Fruit fly (Drosophila melanogaster): ENCODE results near the gene CG14339.

Gene CG14339

DNA sequence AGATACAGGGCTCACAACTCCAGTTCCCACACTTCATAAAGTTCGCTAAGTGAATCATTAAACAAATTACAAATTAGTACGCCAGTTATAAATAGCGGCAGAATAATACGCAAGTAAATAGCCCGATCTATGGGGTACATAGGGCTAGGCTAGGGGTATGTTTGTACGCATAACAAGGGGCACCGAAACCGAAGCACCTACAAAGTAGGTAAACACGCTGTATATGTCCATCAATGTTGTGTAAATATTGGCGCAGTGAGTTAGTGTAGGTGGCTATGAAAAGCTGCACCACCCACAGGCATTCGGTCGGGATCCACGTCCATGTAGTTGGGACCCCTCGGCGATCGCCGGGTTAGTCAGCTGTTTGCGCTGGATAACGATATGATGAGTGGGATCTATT is 36.2 kb upstream of the CG14339 start (continued):
- TF ChIP-seq Eip75B (GFP tag; optimal IDR thresholded peaks at IDR 0.05) (peak; percentile 35), Lpt (GFP tag; optimal IDR thresholded peaks at IDR 0.05) (peak; percentile 60), Sox15 (GFP tag; optimal IDR thresholded peaks at IDR 0.05) (no peak), CG10669 (GFP tag; optimal IDR thresholded peaks at IDR 0.05) (peak; percentile 73), CG4318 (GFP tag; optimal IDR thresholded peaks at IDR 0.05) (peak; percentile 18), fkh (GFP tag; optimal IDR thresholded peaks at IDR 0.05) (peak; percentile 100), salr (GFP tag; optimal IDR thresholded peaks at IDR 0.05) (peak; percentile 66 to 67), CG3032 (tag; optimal IDR thresholded peaks at IDR 0.05) (peak; percentile 58), CG1621 (tag; optimal IDR thresholded peaks at IDR 0.05) (peak; percentile 75), CG34406 (GFP tag; optimal IDR thresholded peaks at IDR 0.05) (peak; percentile 20), Hr38 (GFP tag; optimal IDR thresholded peaks at IDR 0.05) (peak; percentile 89), CG11294 (GFP tag; IDR thresholded peaks at IDR 0.05) (peak; percentile 34; the same call in 1 of the 2 replicates), CG6276 (GFP tag; optimal IDR thresholded peaks at IDR 0.05) (peak; percentile 54), pdm3 (GFP tag; optimal IDR thresholded peaks at IDR 0.05) (peak; percentile 74), topi (GFP tag; optimal IDR thresholded peaks at IDR 0.05) (no peak), fd85E (GFP tag; optimal IDR thresholded peaks at IDR 0.05) (no peak), vri (GFP tag; optimal IDR thresholded peaks at IDR 0.05) (peak; percentile 52)

- TF ChIP-seq CG15336 (GFP tag; IDR thresholded peaks at IDR 0.05) (peak; percentile 54; the same call in 1 of the 2 replicates), CG10669 (GFP tag; optimal IDR thresholded peaks at IDR 0.05) (peak; percentile 1), salr (GFP tag; optimal IDR thresholded peaks at IDR 0.05) (no peak), vri (GFP tag; optimal IDR thresholded peaks at IDR 0.05) (no peak), CG8119 (GFP tag; IDR thresholded peaks at IDR 0.05) (peak; percentile 67), esn (GFP tag; optimal IDR thresholded peaks at IDR 0.05) (peak; percentile 2), CG32006 (GFP tag; optimal IDR thresholded peaks at IDR 0.05) (peak; percentile 68), cyc (GFP tag; optimal IDR thresholded peaks at IDR 0.05) (no peak), Sox15 (GFP tag; optimal IDR thresholded peaks at IDR 0.05) (no peak), Sox14 (GFP tag; optimal IDR thresholded peaks at IDR 0.05) (no peak), Eip75B (GFP tag; optimal IDR thresholded peaks at IDR 0.05) (no peak), CG11762 (GFP tag; optimal IDR thresholded peaks at IDR 0.05; ENCODE audit: insufficient read depth) (no peak), CG6808 (GFP tag; optimal IDR thresholded peaks at IDR 0.05) (no peak), Hr4 (GFP tag; optimal IDR thresholded peaks at IDR 0.05) (peak; percentile 73), OdsH (GFP tag; optimal IDR thresholded peaks at IDR 0.05) (peak; percentile 29), CG3919 (GFP tag; optimal IDR thresholded peaks at IDR 0.05) (peak; percentile 37), CG7368 (GFP tag; optimal IDR thresholded peaks at IDR 0.05) (peak; percentile 12), Blimp-1 (GFP tag; optimal IDR thresholded peaks at IDR 0.05) (no peak), CG6276 (GFP tag; optimal IDR thresholded peaks at IDR 0.05) (peak; percentile 43), svp (GFP tag) (peak; percentile 68), topi (GFP tag; optimal IDR thresholded peaks at IDR 0.05) (no peak), acj6 (GFP tag; optimal IDR thresholded peaks at IDR 0.05) (peak; percentile 27), CG4318 (GFP tag; optimal IDR thresholded peaks at IDR 0.05) (peak; percentile 32), eg (GFP tag; IDR thresholded peaks at IDR 0.05) (peak; percentile 52; the same call in 2 of the 3 replicates), Lpt (GFP tag; optimal IDR thresholded peaks at IDR 0.05) (no peak), CG8319 (GFP tag; optimal IDR thresholded peaks at IDR 0.05) (no peak), Hr39 (GFP tag; optimal IDR thresholded peaks at IDR 0.05) (peak; percentile 2), Eip78C (GFP tag) (peak; percentile 78), CG8632 (GFP tag; optimal IDR thresholded peaks at IDR 0.05) (no peak), dsx (GFP tag; optimal IDR thresholded peaks at IDR 0.05; ENCODE audit: poor library complexity, severe bottlenecking) (no peak), Hr38 (GFP tag; optimal IDR thresholded peaks at IDR 0.05) (no peak), CG6792 (GFP tag; optimal IDR thresholded peaks at IDR 0.05) (no peak), dac (GFP tag; optimal IDR thresholded peaks at IDR 0.05) (peak; percentile 22), Gug (GFP tag; IDR thresholded peaks at IDR 0.05) (0 out of 2 replicates have a peak, but pooled peaks have one; percentile 23), fd85E (GFP tag; optimal IDR thresholded peaks at IDR 0.05) (no peak), pdm3 (GFP tag; optimal IDR thresholded peaks at IDR 0.05) (peak; percentile 48), ss (GFP tag; optimal IDR thresholded peaks at IDR 0.05) (no peak), CG16779 (tag; optimal IDR thresholded peaks at IDR 0.05) (no peak), spab (GFP tag; optimal IDR thresholded peaks at IDR 0.05) (no peak), CG3032 (tag; optimal IDR thresholded peaks at IDR 0.05) (no peak), Met (GFP tag; optimal IDR thresholded peaks at IDR 0.05) (no peak), net (GFP tag; optimal IDR thresholded peaks at IDR 0.05) (peak; percentile 17), CG11294 (GFP tag; IDR thresholded peaks at IDR 0.05) (no peak), Smox (GFP tag; optimal IDR thresholded peaks at IDR 0.05) (no peak), lz (GFP tag; optimal IDR thresholded peaks at IDR 0.05) (peak; percentile 12)
These were observed 34.8 kb upstream of the CG14339 start for dm6 chr2L:1073530-1073929.

All from whole organism, prepupa.